Worm (Caenorhabditis elegans) whole organism, L3 larva: ENCODE data around the gene nhr-192.

Experiments used
- R02D3.7 ChIP-seq: fragments of 150-350 bp; optimal IDR thresholded peaks from 2 replicates; lab custom pipeline; 2014; ENCODE audit warnings: missing biosample characterization, missing genetic modification characterization
- ZK546.5 ChIP-seq: sonication (generic microtip); optimal IDR thresholded peaks from 2 replicates; lab custom pipeline; 2017; ENCODE audit warnings: missing biosample characterization, missing genetic modification characterization
- aly-2 ChIP-seq: fragments of 150-350 bp; optimal IDR thresholded peaks from 2 replicates; lab custom pipeline; 2014; ENCODE audit warnings: missing biosample characterization, missing genetic modification characterization
- ama-1 ChIP-seq: fragments of 150-350 bp; optimal IDR thresholded peaks from 2 replicates; lab custom pipeline; 2018
- ceh-16 ChIP-seq: sonication (generic microtip); optimal IDR thresholded peaks from 2 replicates; lab custom pipeline; 2017; ENCODE audit warnings: missing biosample characterization, missing genetic modification characterization
- ceh-28 ChIP-seq: fragments of 150-350 bp; optimal IDR thresholded peaks from 2 replicates; lab custom pipeline; 2014; ENCODE audit warnings: missing biosample characterization, missing genetic modification reagents, missing genetic modification characterization
- ceh-82 ChIP-seq: fragments of 150-350 bp; optimal IDR thresholded peaks from 2 replicates; lab custom pipeline; 2014; ENCODE audit warnings: missing biosample characterization, missing genetic modification characterization
- ceh-9 ChIP-seq: sonication (generic microtip); optimal IDR thresholded peaks from 2 replicates; lab custom pipeline; 2018; ENCODE audit warnings: missing biosample characterization, missing genetic modification characterization
- daf-12 ChIP-seq: fragments of 150-350 bp; optimal IDR thresholded peaks from 2 replicates; lab custom pipeline; 2014; ENCODE audit warnings: missing biosample characterization, missing genetic modification reagents, missing genetic modification characterization
- egl-27 ChIP-seq: sonication (generic microtip); optimal IDR thresholded peaks from 4 replicates; lab custom pipeline; 2017; ENCODE audit warnings: missing biosample characterization, missing genetic modification reagents, missing genetic modification characterization
- egl-5 ChIP-seq: fragments of 150-350 bp; optimal IDR thresholded peaks from 2 replicates; lab custom pipeline; 2017; ENCODE audit warnings: missing biosample characterization, missing genetic modification reagents, missing genetic modification characterization, inconsistent platforms
- elt-1 ChIP-seq: fragments of 150-350 bp; optimal IDR thresholded peaks from 2 replicates; lab custom pipeline; 2014; ENCODE audit warnings: missing biosample characterization, missing genetic modification characterization
- elt-2 ChIP-seq: sonication (generic microtip); optimal IDR thresholded peaks from 2 replicates; lab custom pipeline; 2016; ENCODE audit warnings: missing genetic modification reagents, mild to moderate bottlenecking, missing genetic modification characterization, missing compliant biosample characterization
- elt-3 ChIP-seq, 3 experiments: fragments of 150-350 bp in 1 of 3; sonication (generic microtip) in 2 of 3; optimal IDR thresholded peaks; 2 replicates in 2 of 3; 4 replicates in 1 of 3; lab custom pipeline; 2014 to 2017; ENCODE audit warnings: missing biosample characterization in 3 of 3, missing genetic modification characterization in 3 of 3
- eor-1 ChIP-seq, 2 experiments: fragments of 150-350 bp; optimal IDR thresholded peaks; 2 replicates each; lab custom pipeline; 2014 to 2018; ENCODE audit warnings: missing biosample characterization in 2 of 2, missing genetic modification characterization in 2 of 2
- fkh-10 ChIP-seq: sonication (generic microtip); optimal IDR thresholded peaks from 2 replicates; lab custom pipeline; 2017; ENCODE audit warnings: missing biosample characterization, missing genetic modification reagents, missing genetic modification characterization
- fkh-2 ChIP-seq: fragments of 150-350 bp; optimal IDR thresholded peaks from 2 replicates; lab custom pipeline; 2014; ENCODE audit warnings: missing biosample characterization, missing genetic modification reagents, missing genetic modification characterization
- fos-1 ChIP-seq: fragments of 150-350 bp; optimal IDR thresholded peaks from 2 replicates; lab custom pipeline; 2014; ENCODE audit warnings: missing biosample characterization, missing genetic modification characterization
- hmg-11 ChIP-seq: sonication (generic microtip); optimal IDR thresholded peaks from 2 replicates; lab custom pipeline; 2016; ENCODE audit warnings: missing genetic modification characterization, missing compliant biosample characterization
- jun-1 ChIP-seq: fragments of 150-350 bp; optimal IDR thresholded peaks from 2 replicates; lab custom pipeline; 2014; ENCODE audit warnings: missing biosample characterization, missing genetic modification reagents, missing genetic modification characterization
- lin-15B ChIP-seq: fragments of 150-350 bp; optimal IDR thresholded peaks from 2 replicates; lab custom pipeline; 2014; ENCODE audit warnings: missing biosample characterization, missing genetic modification characterization
- lin-39 ChIP-seq: fragments of 150-350 bp; optimal IDR thresholded peaks from 2 replicates; lab custom pipeline; 2018; ENCODE audit warnings: missing biosample characterization, missing genetic modification reagents, missing genetic modification characterization
- lsy-12 ChIP-seq: sonication (generic microtip); optimal IDR thresholded peaks from 2 replicates; lab custom pipeline; 2016; ENCODE audit warnings: mild to moderate bottlenecking, missing genetic modification characterization, missing compliant biosample characterization
- mdl-1 ChIP-seq: fragments of 150-350 bp; optimal IDR thresholded peaks from 2 replicates; lab custom pipeline; 2014; ENCODE audit warnings: missing biosample characterization, missing genetic modification characterization
- mml-1 ChIP-seq: fragments of 150-350 bp; sonication (generic microtip); optimal IDR thresholded peaks from 3 replicates; lab custom pipeline; 2014; ENCODE audit warnings: missing biosample characterization, missing genetic modification characterization
- nfya-1 ChIP-seq: sonication (generic microtip); optimal IDR thresholded peaks from 2 replicates; lab custom pipeline; 2017; ENCODE audit warnings: missing genetic modification characterization, mild to moderate bottlenecking, missing compliant biosample characterization, antibody characterized with exemption, moderate library complexity; ENCODE audit not compliant: insufficient read depth
- nhr-11 ChIP-seq: fragments of 150-350 bp; optimal IDR thresholded peaks from 2 replicates; lab custom pipeline; 2014; ENCODE audit warnings: missing biosample characterization, missing genetic modification characterization
- nhr-12 ChIP-seq: fragments of 150-350 bp; optimal IDR thresholded peaks from 2 replicates; lab custom pipeline; 2014; ENCODE audit warnings: missing biosample characterization, missing genetic modification characterization
- nhr-23 ChIP-seq: fragments of 150-350 bp; optimal IDR thresholded peaks from 2 replicates; lab custom pipeline; 2014; ENCODE audit warnings: missing biosample characterization, missing genetic modification reagents, missing genetic modification characterization
- nhr-237 ChIP-seq: fragments of 150-350 bp; optimal IDR thresholded peaks from 2 replicates; lab custom pipeline; 2014; ENCODE audit warnings: missing biosample characterization, missing genetic modification characterization
- nhr-25 ChIP-seq: sonication (generic microtip); optimal IDR thresholded peaks from 2 replicates; lab custom pipeline; 2017; ENCODE audit warnings: missing biosample characterization, missing genetic modification characterization
- nhr-28 ChIP-seq: fragments of 150-350 bp; optimal IDR thresholded peaks from 2 replicates; lab custom pipeline; 2014; ENCODE audit warnings: missing biosample characterization, missing genetic modification characterization
- nhr-43 ChIP-seq: sonication (generic microtip); optimal IDR thresholded peaks from 2 replicates; lab custom pipeline; 2016; ENCODE audit warnings: mild to moderate bottlenecking, missing genetic modification characterization, missing compliant biosample characterization; ENCODE audit not compliant: poor library complexity, severe bottlenecking
- nhr-67 ChIP-seq: fragments of 150-350 bp; optimal IDR thresholded peaks from 2 replicates; lab custom pipeline; 2014; ENCODE audit warnings: missing biosample characterization, missing genetic modification characterization
- nhr-76 ChIP-seq: fragments of 150-350 bp; sonication (generic microtip); optimal IDR thresholded peaks from 5 replicates; lab custom pipeline; 2014; ENCODE audit warnings: missing biosample characterization, missing genetic modification characterization
- nhr-77 ChIP-seq: fragments of 150-350 bp; optimal IDR thresholded peaks from 2 replicates; lab custom pipeline; 2014; ENCODE audit warnings: missing biosample characterization, missing genetic modification characterization
- pha-4 ChIP-seq: fragments of 150-350 bp; optimal IDR thresholded peaks from 2 replicates; lab custom pipeline; 2014; ENCODE audit warnings: missing biosample characterization, missing genetic modification reagents, missing genetic modification characterization
- pqm-1 ChIP-seq: fragments of 150-350 bp; optimal IDR thresholded peaks from 2 replicates; lab custom pipeline; 2017; ENCODE audit warnings: missing biosample characterization, missing genetic modification characterization, inconsistent platforms
- sea-2 ChIP-seq: fragments of 150-350 bp; sonication (generic microtip); optimal IDR thresholded peaks from 4 replicates; lab custom pipeline; 2014; ENCODE audit warnings: missing biosample characterization, missing genetic modification reagents, missing genetic modification characterization
- skn-1 ChIP-seq: fragments of 150-350 bp; optimal IDR thresholded peaks from 2 replicates; lab custom pipeline; 2014; ENCODE audit warnings: missing biosample characterization, missing genetic modification characterization
- snpc-4 ChIP-seq: fragments of 150-350 bp; optimal IDR thresholded peaks from 2 replicates; lab custom pipeline; 2014; ENCODE audit warnings: missing biosample characterization, missing genetic modification characterization
- tbx-2 ChIP-seq: sonication (generic microtip); optimal IDR thresholded peaks from 2 replicates; lab custom pipeline; 2016; ENCODE audit warnings: mild to moderate bottlenecking, missing genetic modification characterization, missing compliant biosample characterization
- unc-39 ChIP-seq: sonication (generic microtip); optimal IDR thresholded peaks from 4 replicates; lab custom pipeline; 2017; ENCODE audit warnings: missing biosample characterization, missing genetic modification characterization
- unc-62 ChIP-seq: fragments of 150-350 bp; sonication (generic microtip); optimal IDR thresholded peaks from 4 replicates; lab custom pipeline; 2014; ENCODE audit warnings: missing biosample characterization, missing genetic modification reagents, missing genetic modification characterization
- zag-1 ChIP-seq: fragments of 150-350 bp; optimal IDR thresholded peaks from 2 replicates; lab custom pipeline; 2014; ENCODE audit warnings: missing biosample characterization, missing genetic modification characterization
- ztf-11 ChIP-seq: fragments of 150-350 bp; optimal IDR thresholded peaks from 2 replicates; lab custom pipeline; 2014; ENCODE audit warnings: missing biosample characterization, missing genetic modification characterization
- ztf-4 ChIP-seq: fragments of 150-350 bp; optimal IDR thresholded peaks from 2 replicates; lab custom pipeline; 2014; ENCODE audit warnings: missing biosample characterization, missing genetic modification characterization

nhr-192 gene

DNA sequence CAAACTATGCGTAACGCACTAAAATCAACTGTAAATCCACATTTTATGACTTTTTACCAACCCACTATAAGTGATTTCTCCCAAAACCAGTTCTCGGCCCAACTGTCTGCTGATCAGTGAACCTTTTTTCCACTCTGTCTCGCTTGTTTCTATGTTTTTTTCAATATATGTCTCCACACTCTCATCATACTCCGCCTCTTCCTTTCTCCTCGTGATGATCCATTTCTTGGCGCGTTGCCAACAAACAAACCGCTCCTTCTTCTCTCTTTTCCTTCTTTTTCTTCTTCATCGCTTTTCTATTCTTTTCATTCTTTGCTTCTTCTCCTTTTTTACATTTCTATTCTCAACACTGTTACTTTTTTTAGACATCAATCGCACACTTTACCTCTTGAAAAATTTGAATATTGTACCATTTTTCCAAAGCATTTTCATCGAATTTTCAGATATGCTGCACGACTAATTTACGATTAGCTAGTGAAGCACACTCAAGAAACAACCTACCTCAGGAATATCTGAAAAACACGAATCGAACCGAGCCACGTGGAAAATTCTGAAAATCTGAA lies 27.1 kb downstream of the nhr-192 start, which contains the start of gene T06E8.8 (continued):
- no peak for TF ChIP-seq unc-39 (tag; lab: Kevin White, UChicago)
- TF ChIP-seq nhr-76, result no peak
- no peak for TF ChIP-seq nhr-12 (tag; lab: Kevin White, UChicago)
- TF ChIP-seq ZK546.5, result no peak
- peak; percentile 63 for TF ChIP-seq nhr-25
- no peak for TF ChIP-seq R02D3.7
- peak; percentile 65 for TF ChIP-seq jun-1 (tag; lab: Kevin White, UChicago)
- TF ChIP-seq unc-62 (GFP tag; lab: Kevin White, UChicago), result no peak
- TF ChIP-seq nhr-67 (tag; lab: Kevin White, UChicago), result no peak
- peak; percentile 39 for TF ChIP-seq hmg-11

DNA sequence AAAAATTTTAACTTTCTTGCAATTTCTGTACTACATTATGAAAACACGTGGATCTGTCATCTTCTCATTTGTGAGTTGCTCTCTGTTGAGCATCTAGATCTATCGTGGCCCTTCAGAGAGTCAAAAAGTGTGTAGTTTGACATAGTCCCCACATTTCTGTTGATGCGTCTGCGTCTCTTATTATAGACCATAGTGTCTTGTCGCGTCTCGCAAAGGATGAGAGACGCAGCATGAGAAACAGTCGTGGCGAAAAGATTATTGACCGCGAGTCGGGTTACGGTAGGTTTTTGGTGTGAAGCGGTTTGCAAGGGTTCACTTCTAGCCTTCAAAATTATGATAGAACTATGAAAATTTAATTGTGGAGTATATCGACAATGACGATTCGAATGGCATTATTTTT lies 28.2 kb downstream of the nhr-192 start:
- TF ChIP-seq ama-1 (lab: Kevin White, UChicago) (no peak), jun-1 (tag; lab: Kevin White, UChicago) (no peak), nhr-25 (peak; percentile 65), R02D3.7 (peak; percentile 43), daf-12 (no peak), unc-62 (GFP tag; lab: Kevin White, UChicago) (peak; percentile 21), lin-15B (tag; lab: Kevin White, UChicago) (peak; percentile 45), nhr-12 (tag; lab: Kevin White, UChicago) (no peak), ceh-82 (tag; lab: Kevin White, UChicago) (no peak), skn-1 (tag; lab: Kevin White, UChicago) (no peak), ceh-28 (peak; percentile 68), nhr-11 (tag; lab: Kevin White, UChicago) (no peak), mdl-1 (tag; lab: Kevin White, UChicago) (no peak), nhr-23 (tag; lab: Kevin White, UChicago) (peak; percentile 17), ceh-16 (no peak), elt-3 (tag; optimal IDR thresholded peaks at IDR 0.05; lab: Kevin White, UChicago) (no peak), ZK546.5 (no peak), ztf-4 (no peak), nhr-28 (no peak), egl-5 (tag; lab: Kevin White, UChicago) (peak; percentile 66), nfya-1 (peak; percentile 94), fkh-2 (tag; lab: Kevin White, UChicago) (no peak), snpc-4 (peak; percentile 34), fos-1 (tag; lab: Kevin White, UChicago) (no peak), nhr-76 (no peak), mml-1 (tag; lab: Kevin White, UChicago) (no peak), pqm-1 (tag; lab: Kevin White, UChicago) (peak; percentile 55), nhr-43 (no peak), nhr-237 (no peak), nhr-77 (tag; lab: Kevin White, UChicago) (no peak), ztf-11 (tag; lab: Kevin White, UChicago) (no peak), pha-4 (tag; lab: Kevin White, UChicago) (peak; percentile 84), hmg-11 (peak; percentile 22), aly-2 (no peak), egl-27 (tag; lab: Kevin White, UChicago) (no peak), lin-39 (tag; lab: Kevin White, UChicago) (peak; percentile 72), fkh-10 (GFP tag; lab: Kevin White, UChicago) (no peak), lsy-12 (tag; lab: Kevin White, UChicago) (peak; percentile 1), nhr-67 (tag; lab: Kevin White, UChicago) (no peak), tbx-2 (peak; percentile 38), zag-1 (tag; lab: Kevin White, UChicago) (no peak), elt-2 (tag; lab: Kevin White, UChicago) (peak; percentile 34), sea-2 (GFP tag; lab: Kevin White, UChicago) (no peak), eor-1 (tag; optimal IDR thresholded peaks at IDR 0.05; lab: Kevin White, UChicago) (no peak), ceh-9 (tag; lab: Kevin White, UChicago) (no peak), unc-39 (tag; lab: Kevin White, UChicago) (no peak), elt-1 (tag; lab: Kevin White, UChicago) (no peak)
